Worm (Caenorhabditis elegans) whole organism, L3 larva: ENCODE data around the gene C26H9A.3.
A peak's percentile ranks its signal among the peaks of the same experiment; 100 is the strongest.

ENCODE experiments used
- ZK546.5 ChIP-seq: sonication (generic microtip); optimal IDR thresholded peaks from 2 replicates; lab custom pipeline; 2017; ENCODE audit warnings: missing biosample characterization, missing genetic modification characterization
- aly-2 ChIP-seq: fragments of 150-350 bp; optimal IDR thresholded peaks from 2 replicates; lab custom pipeline; 2014; ENCODE audit warnings: missing biosample characterization, missing genetic modification characterization
- ama-1 ChIP-seq: fragments of 150-350 bp; optimal IDR thresholded peaks from 2 replicates; lab custom pipeline; 2018
- ceh-28 ChIP-seq: fragments of 150-350 bp; optimal IDR thresholded peaks from 2 replicates; lab custom pipeline; 2014; ENCODE audit warnings: missing biosample characterization, missing genetic modification reagents, missing genetic modification characterization
- ceh-82 ChIP-seq: fragments of 150-350 bp; optimal IDR thresholded peaks from 2 replicates; lab custom pipeline; 2014; ENCODE audit warnings: missing biosample characterization, missing genetic modification characterization
- elt-1 ChIP-seq: fragments of 150-350 bp; optimal IDR thresholded peaks from 2 replicates; lab custom pipeline; 2014; ENCODE audit warnings: missing biosample characterization, missing genetic modification characterization
- jun-1 ChIP-seq: fragments of 150-350 bp; optimal IDR thresholded peaks from 2 replicates; lab custom pipeline; 2014; ENCODE audit warnings: missing biosample characterization, missing genetic modification reagents, missing genetic modification characterization
- nfya-1 ChIP-seq: sonication (generic microtip); optimal IDR thresholded peaks from 2 replicates; lab custom pipeline; 2017; ENCODE audit warnings: missing genetic modification characterization, mild to moderate bottlenecking, missing compliant biosample characterization, antibody characterized with exemption, moderate library complexity; ENCODE audit not compliant: insufficient read depth
- nhr-12 ChIP-seq: fragments of 150-350 bp; optimal IDR thresholded peaks from 2 replicates; lab custom pipeline; 2014; ENCODE audit warnings: missing biosample characterization, missing genetic modification characterization
- nhr-237 ChIP-seq: fragments of 150-350 bp; optimal IDR thresholded peaks from 2 replicates; lab custom pipeline; 2014; ENCODE audit warnings: missing biosample characterization, missing genetic modification characterization
- sea-2 ChIP-seq: fragments of 150-350 bp; sonication (generic microtip); optimal IDR thresholded peaks from 4 replicates; lab custom pipeline; 2014; ENCODE audit warnings: missing biosample characterization, missing genetic modification reagents, missing genetic modification characterization
- skn-1 ChIP-seq: fragments of 150-350 bp; optimal IDR thresholded peaks from 2 replicates; lab custom pipeline; 2014; ENCODE audit warnings: missing biosample characterization, missing genetic modification characterization
- unc-62 ChIP-seq: fragments of 150-350 bp; sonication (generic microtip); optimal IDR thresholded peaks from 4 replicates; lab custom pipeline; 2014; ENCODE audit warnings: missing biosample characterization, missing genetic modification reagents, missing genetic modification characterization
- zag-1 ChIP-seq: fragments of 150-350 bp; optimal IDR thresholded peaks from 2 replicates; lab custom pipeline; 2014; ENCODE audit warnings: missing biosample characterization, missing genetic modification characterization

DNA sequence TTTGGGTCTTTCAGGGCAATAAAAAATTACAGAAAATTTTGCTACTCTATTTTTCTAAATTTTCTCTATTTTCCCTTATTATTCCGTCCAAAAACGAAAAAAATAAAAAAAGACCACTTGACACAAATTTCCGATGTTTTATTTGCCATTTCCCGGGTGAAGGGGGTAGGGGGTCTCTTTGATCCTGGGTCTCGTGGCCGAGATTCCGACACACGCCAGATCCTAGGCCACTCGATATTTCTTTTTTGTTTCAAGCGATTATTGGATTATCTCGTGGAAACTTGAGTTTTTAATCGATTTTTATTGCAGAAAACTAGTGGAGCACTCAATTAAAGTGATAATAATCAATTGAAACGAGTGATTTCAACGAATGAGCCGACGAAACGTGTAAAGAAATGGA, 13.9 kb upstream of the C26H9A.3 start, which contains the start of the genes wdfy-3 and C26H9A.4:
- TF ChIP-seq ceh-82 (tag; lab: Kevin White, UChicago), result no peak
- no peak for TF ChIP-seq nhr-12 (tag; lab: Kevin White, UChicago)
- TF ChIP-seq nhr-237 (tag; lab: Kevin White, UChicago), result no peak
- TF ChIP-seq aly-2 (tag; lab: Kevin White, UChicago), result no peak
- TF ChIP-seq elt-1 (tag; lab: Kevin White, UChicago), result no peak
- no peak for TF ChIP-seq ceh-28
- no peak for TF ChIP-seq sea-2 (GFP tag; lab: Kevin White, UChicago)
- TF ChIP-seq ZK546.5, result no peak
- no peak for TF ChIP-seq unc-62 (GFP tag; lab: Kevin White, UChicago)
- TF ChIP-seq ama-1, result no peak
- TF ChIP-seq zag-1 (tag; lab: Kevin White, UChicago), result no peak
- TF ChIP-seq skn-1, result no peak
- TF ChIP-seq nfya-1 (tag; lab: Kevin White, UChicago), result peak; percentile 11
- no peak for TF ChIP-seq jun-1 (tag; lab: Kevin White, UChicago)
